Fruit fly (Drosophila melanogaster) whole organism: ENCODE data around the gene GNBP1.

ENCODE experiments used
- CG8478 ChIP-seq: fragments of >200 bp; optimal IDR thresholded peaks from 2 replicates; lab custom pipeline; 2018; ENCODE audit warnings: inconsistent platforms
- Dll ChIP-seq: fragments of >200 bp; optimal IDR thresholded peaks from 2 replicates; lab custom pipeline; 2017
- EcR ChIP-seq, 2 experiments: fragments of >200 bp; optimal IDR thresholded peaks; 2 replicates each; lab custom pipeline; 2017; ENCODE audit warnings: missing biosample characterization in 2 of 2, missing genetic modification characterization in 2 of 2, missing genetic modification reagents in 2 of 2
- pan ChIP-seq: fragments of >200 bp; optimal IDR thresholded peaks from 2 replicates; lab custom pipeline; 2017
- psq ChIP-seq: fragments of >200 bp; optimal IDR thresholded peaks from 2 replicates; lab custom pipeline; 2017
- usp ChIP-seq: fragments of >200 bp; optimal IDR thresholded peaks from 2 replicates; lab custom pipeline; 2017; ENCODE audit warnings: missing biosample characterization, missing genetic modification characterization, mixed read lengths

GNBP1 gene

DNA sequence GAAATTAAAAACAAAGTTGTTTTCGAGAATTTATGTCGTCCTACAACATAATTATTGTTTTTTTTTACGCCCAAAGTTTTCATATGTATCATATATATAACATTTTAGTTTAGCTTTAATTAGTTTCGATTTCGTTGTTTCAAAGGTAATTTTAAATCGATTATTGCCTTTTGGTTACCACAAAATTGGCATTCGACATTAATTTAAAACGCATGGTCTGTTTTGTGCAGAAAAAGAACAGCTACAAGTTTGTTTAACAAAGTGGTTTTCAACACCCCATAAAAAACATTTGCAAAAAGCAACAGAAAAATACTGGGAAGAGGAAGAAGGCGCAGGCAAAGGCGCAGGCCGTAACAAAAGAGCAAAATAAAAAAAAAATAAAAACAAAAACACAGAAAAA is 37.1 kb upstream of the GNBP1 start:
- TF ChIP-seq pan (no peak), psq (no peak), usp (no peak), Dll (lab: Kevin White, UChicago) (no peak), EcR (GFP tag; optimal IDR thresholded peaks at IDR 0.05; lab: Kevin White, UChicago) (no peak), CG8478 (lab: Kevin White, UChicago) (no peak)

DNA sequence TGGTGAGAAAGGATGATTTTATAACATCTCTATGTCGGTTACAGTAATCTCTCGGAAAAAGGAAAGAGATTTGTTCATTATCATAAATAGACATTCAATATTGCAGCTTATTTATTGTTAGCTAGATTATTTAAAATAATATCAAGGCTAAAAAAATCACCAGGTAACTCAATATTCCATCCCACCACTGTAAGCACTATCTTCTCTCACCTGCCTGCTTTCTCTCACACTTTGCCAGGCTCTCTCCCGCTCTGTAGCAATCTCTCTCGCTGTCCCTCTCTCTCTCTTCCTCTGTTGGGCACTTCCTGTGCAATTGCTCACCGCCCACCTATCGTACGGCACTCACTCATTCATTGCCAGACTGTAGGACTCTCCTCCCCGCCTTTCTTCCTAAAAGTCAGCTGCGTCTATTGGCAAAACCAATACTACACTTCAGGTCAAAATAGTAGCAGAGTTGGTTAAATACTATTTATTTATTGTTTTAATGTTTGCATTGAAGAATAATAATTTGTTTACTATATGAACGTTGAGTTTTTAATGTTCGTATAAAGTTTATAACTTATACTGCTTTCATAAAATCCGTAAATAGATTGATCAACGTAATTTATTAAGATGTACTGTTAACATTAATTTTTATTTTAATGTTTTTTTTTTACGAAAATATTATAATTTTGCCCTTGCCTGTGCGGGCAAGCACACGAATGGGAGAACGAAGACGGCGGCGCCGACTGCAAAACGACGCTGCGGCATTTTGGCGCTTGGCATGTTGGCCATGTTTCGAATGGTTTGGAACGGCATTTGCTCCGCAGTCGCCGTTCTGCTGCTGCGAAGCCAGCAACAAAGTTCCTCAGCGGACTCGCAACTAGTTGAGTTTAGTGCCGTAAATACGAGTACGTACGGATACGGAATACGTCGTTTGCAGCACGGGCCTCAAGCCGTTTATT is 34.7 kb upstream of the GNBP1 start:
- TF ChIP-seq usp = no peak
- TF ChIP-seq Dll (lab: Kevin White, UChicago) = no peak
- TF ChIP-seq pan = no peak

DNA sequence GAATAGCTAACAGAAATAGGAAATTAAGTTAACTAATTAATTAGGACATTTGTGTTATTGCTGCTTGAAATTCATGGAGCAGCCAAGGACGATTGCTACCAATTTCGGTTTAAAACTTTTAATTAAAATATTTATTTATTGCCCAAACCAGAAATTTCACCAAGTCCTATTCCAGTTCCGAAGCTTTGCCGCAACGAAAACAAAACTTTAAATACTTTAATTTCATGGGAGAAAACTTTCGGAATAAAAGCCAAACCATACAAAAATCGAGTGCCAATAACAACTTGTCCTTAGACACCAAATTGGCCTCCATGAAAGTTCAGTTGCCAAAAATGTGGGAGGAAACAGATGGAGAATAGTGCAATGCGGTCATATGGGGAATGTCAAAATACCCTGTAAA is 32.4 kb upstream of the GNBP1 start:
- no peak for TF ChIP-seq EcR (GFP tag; optimal IDR thresholded peaks at IDR 0.05; lab: Kevin White, UChicago)
- TF ChIP-seq CG8478 (lab: Kevin White, UChicago) = no peak
- TF ChIP-seq Dll (lab: Kevin White, UChicago) = no peak
- TF ChIP-seq psq = no peak
- TF ChIP-seq usp = no peak
- no peak for TF ChIP-seq pan

DNA sequence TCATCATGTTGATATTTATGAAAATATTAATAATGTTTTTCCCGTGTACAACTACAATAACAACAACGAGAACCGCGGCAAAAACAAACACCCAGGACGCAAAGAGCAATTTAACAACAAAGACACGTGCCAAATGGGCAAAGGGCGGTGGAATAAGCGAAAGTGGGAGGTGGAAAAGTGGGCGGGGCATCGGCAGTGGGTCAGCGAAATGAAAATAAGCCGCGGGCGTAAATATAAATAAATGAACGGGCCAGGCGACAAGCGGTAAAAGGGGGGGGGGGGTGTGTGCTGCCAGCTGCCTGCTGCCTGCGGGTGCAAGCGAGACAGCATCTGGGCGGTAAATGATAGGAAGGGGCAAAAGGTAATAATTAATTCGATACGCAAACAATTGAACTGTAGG is 21.9 kb upstream of the GNBP1 start:
- TF ChIP-seq pan (no peak), usp (no peak), EcR (GFP tag; optimal IDR thresholded peaks at IDR 0.05; lab: Kevin White, UChicago) (no peak), CG8478 (lab: Kevin White, UChicago) (no peak), Dll (lab: Kevin White, UChicago) (no peak)

DNA sequence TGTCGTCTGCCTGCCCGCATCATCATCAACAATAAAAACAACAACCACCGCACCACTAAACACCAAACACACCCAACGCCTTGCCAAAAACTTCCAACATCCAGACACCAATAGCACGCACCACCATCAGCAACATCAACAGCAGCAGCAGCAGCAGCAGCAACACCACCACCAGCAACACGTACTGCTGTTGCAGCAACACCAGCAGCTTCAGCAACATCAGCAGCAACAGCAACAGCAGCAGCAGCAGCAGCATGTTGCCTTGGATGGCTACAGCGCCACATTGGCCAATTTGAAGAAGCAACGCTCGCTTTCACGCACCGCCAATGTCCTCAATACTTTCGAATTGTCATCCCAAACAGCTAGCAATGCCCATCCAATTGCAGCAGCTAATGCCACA is 10.0 kb upstream of the GNBP1 start:
- no peak for TF ChIP-seq pan
- TF ChIP-seq psq = no peak
- TF ChIP-seq usp = no peak
- TF ChIP-seq Dll (lab: Kevin White, UChicago) = no peak
- no peak for TF ChIP-seq CG8478 (lab: Kevin White, UChicago)
- no peak for TF ChIP-seq EcR (GFP tag; optimal IDR thresholded peaks at IDR 0.05; lab: Kevin White, UChicago)

DNA sequence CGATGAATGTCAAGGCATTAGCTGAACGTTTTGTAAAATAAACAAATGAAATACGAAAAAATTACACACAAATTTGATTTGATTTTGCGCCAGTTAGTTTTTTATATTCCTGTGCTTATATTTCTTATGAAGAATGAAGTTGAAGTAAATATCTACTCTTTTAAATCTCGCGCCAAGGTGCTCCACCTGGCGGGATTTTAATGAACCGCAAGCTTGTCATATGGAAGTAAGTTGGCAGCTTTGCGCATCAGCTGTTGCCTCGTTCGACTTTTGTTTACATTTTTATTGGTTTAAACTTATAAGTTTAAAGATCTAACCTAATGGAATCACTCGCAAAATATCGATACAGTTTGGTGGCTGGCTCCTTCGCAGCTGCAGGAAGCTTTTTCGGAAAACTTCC is 8.5 kb upstream of the GNBP1 start, which contains the start of gene CG42495:
Gene CG42495 (plus strand): TSS at position 247 of the 400 bp plus-strand sequence.
- TF ChIP-seq pan (no peak), EcR (GFP tag; optimal IDR thresholded peaks at IDR 0.05; lab: Kevin White, UChicago) (no peak), CG8478 (lab: Kevin White, UChicago) (no peak), usp (no peak), psq (no peak), Dll (lab: Kevin White, UChicago) (no peak)

DNA sequence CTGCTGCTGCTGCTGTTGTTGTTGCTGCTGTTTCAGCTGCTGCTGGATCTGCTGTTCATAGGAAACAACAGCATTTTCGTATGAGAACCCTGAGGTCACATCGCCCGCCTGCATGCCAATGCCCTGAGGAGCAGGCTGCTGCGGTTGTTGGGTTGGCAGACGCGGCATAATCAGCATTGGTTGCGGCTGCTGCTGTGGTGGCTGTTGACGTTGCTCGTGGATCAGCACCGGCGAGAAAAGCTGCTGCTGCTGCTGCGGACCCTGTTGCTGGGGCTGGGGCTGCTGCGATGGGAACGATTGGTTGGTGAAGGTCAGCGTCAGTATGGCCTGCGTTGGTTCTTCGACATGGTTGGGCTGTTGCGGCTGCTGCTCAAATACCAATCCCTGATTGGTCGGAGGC is 5.7 kb upstream of the GNBP1 start:
- TF ChIP-seq EcR (GFP tag; optimal IDR thresholded peaks at IDR 0.05; lab: Kevin White, UChicago) = no peak
- no peak for TF ChIP-seq Dll (lab: Kevin White, UChicago)
- no peak for TF ChIP-seq psq
- TF ChIP-seq usp = no peak
- no peak for TF ChIP-seq CG8478 (lab: Kevin White, UChicago)
- no peak for TF ChIP-seq pan

DNA sequence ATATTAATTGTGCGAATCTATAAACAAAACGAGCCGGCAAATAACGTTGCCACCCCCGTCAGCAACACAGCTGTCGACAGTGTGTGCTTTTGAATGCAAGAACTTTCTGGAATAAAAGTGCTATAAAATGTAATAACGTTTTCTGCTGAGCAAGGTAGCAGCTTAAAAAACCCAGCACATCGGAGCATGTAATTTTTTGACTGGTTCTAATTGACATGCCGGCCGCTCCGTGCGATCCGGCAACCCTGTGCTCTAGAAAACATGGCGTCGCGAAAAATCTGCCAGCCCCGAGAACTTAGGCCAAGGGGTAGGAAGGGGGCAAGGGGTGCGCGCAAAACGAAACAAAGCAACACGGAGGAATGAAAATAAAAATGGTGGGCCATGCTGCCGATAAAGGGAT is 3.4 kb upstream of the GNBP1 start:
- TF ChIP-seq psq (no peak), usp (no peak), CG8478 (lab: Kevin White, UChicago) (no peak), EcR (GFP tag; optimal IDR thresholded peaks at IDR 0.05; lab: Kevin White, UChicago) (no peak)

DNA sequence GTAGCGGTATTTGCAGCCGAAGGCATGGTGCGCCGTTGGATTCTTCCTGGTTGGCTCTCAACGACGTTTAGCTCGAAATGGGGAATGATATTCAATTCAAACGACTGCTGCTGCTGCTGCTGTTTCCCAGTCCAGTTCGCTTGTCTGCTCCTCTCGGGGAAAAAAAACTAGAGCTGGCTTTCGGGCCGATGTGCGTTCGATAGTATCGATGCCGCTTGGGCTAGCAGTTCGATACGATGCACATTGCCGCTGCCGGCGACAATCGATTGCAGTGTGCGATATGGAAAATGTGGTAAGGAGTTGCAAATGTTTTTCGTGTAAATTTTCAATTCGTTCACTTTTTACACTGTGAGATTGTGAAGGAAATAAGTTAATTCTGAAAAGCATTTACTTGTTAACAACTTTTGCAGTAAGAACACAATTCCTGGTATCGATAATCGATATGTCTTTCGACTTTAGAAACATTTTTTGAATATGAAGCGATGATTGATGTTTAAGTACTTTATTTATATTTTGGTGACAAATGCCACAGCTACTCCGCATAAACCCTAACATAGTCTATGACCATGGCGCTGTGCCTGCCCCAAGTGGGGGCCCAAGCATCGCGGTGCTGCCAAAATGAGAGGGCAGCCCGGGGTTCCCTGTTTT is 2.5 kb upstream of the GNBP1 start, which contains the start of gene Capr:
Gene Capr (minus strand): TSS at position 339 of the 648 bp plus-strand sequence.
- no peak for TF ChIP-seq pan
- no peak for TF ChIP-seq usp
- TF ChIP-seq Dll (lab: Kevin White, UChicago) = no peak
- no peak for TF ChIP-seq psq
- no peak for TF ChIP-seq EcR (GFP tag; optimal IDR thresholded peaks at IDR 0.05; lab: Kevin White, UChicago)
- TF ChIP-seq CG8478 (lab: Kevin White, UChicago) = no peak

DNA sequence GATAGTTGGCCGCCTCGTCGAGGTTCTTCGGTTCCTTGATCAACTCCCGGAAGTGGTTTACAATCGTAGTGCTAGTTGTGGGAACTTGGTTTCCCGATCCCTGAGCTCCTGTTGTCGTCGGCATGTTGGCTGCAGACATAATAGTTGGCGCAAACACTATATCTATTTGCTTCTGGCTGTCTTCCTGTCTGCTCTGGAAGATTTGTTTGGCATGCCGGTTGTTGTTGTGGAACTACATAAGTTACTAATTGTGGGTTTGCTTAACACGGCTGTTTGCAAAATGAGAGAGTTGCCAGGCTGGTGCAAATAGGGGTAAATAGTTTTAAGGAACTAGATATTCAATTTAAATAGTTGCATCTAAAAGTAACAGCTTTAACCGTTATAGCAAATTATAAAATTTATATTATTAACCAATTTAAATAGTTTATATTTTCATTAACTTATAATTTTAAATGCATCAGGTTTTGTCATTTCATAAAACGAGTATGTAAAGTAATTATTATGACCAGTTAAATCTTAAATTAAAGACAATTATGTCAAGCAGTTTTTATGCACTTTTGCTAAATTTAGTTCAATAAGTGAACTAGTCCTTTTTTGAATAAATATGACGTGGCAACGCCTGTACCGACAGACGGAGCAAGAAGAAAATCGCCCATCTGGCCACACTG is 6.1 kb downstream of the GNBP1 start, which contains the start of the genes Sgf11 and CG32202:
Gene Sgf11 (minus strand): TSS at position 287 of the 668 bp plus-strand sequence.
Gene CG32202 (plus strand): TSS at position 635 of the 668 bp plus-strand sequence.
- TF ChIP-seq CG8478 (lab: Kevin White, UChicago) (no peak), Dll (lab: Kevin White, UChicago) (no peak), pan (no peak), psq (no peak), EcR (GFP tag; optimal IDR thresholded peaks at IDR 0.05; lab: Kevin White, UChicago) (no peak), usp (no peak)

DNA sequence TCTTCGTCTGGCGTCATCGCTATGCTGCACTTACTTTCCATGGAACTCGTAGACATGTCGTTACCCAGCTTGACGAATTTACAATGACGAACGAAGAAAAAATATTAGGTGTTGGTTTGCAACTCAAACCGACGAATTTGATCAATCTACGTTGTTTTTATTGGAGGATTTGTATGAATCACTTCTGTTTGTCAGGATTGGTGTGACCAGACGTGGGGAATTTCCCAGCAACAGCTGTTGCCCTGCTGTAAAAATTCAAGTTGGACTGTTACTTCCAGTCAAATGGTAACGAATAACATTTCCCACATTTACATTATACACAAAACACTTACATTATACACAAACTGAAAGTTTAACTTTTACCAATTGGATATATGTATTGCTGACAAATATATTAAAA is 8.2 kb downstream of the GNBP1 start, which contains the start of gene Chmp1:
Gene Chmp1 (minus strand): TSS at position 216 of the 400 bp plus-strand sequence.
- TF ChIP-seq psq (no peak), usp (no peak), Dll (lab: Kevin White, UChicago) (no peak), pan (no peak), EcR (GFP tag; optimal IDR thresholded peaks at IDR 0.05; lab: Kevin White, UChicago) (no peak), CG8478 (lab: Kevin White, UChicago) (no peak)

DNA sequence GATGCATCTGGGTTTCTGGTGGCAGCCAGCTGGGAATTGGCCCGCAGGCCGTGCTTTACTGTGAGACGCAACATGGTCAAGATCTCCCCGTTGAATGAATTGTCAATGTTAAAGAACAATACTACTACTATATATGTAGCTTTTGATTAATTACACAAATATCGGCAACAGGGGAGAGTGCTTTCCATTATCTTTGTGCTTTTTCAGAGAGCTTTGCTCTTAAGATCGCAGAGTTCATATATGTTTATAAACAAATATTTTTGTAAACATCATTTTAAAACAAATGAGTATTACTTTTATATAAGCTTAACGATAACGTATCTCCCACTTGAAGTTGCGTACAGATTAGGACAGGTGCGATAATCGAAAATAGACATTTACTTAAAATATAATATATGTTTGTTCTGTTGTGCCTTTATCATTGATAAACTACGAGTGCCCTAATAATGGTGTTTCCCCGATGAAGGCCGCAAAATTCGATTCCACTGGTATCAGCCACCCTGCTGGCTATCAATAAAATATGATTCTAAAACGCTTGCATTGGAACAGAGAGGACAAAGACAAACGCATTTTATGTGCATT is 10.7 kb downstream of the GNBP1 start, which contains the start of gene Cyp12c1:
Gene Cyp12c1 (minus strand): TSS at position 100 of the 582 bp plus-strand sequence.
- TF ChIP-seq psq = no peak
- TF ChIP-seq CG8478 (lab: Kevin White, UChicago) = no peak
- no peak for TF ChIP-seq EcR (GFP tag; optimal IDR thresholded peaks at IDR 0.05; lab: Kevin White, UChicago)
- no peak for TF ChIP-seq usp
- TF ChIP-seq pan = no peak
- TF ChIP-seq Dll (lab: Kevin White, UChicago) = no peak
